Worm (Caenorhabditis elegans): ENCODE results near the gene F14B8.6.

DNA sequence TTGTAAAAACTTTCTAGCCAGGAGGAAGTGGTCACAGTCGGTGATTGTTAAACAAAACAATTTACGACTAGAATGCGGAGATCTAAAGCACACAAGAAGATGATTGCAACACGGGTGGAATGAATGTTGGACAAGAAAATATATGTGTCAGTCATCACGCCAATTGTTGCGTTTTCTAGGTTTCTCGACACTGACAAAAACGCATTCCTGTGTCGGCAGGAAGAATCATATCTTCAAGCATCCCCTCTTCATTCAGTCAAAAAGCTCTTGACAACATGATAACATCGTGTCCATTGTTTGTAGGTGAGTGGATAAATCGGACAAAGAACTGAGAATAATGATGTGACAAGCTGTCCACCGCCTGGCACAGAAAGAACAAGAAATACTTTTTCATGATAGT lies 27.3 kb upstream of the F14B8.6 start:
- TF ChIP-seq med-1 (GFP tag; optimal IDR thresholded peaks at IDR 0.05; ENCODE audit: insufficient read depth) (no peak), klf-2 (GFP tag; conservative IDR thresholded peaks at IDR 0.05) (no peak), T22C8.4 (GFP tag; IDR thresholded peaks at IDR 0.05) (no peak), flt-1 (GFP tag; IDR thresholded peaks at IDR 0.05) (no peak), cog-1 (tag; optimal IDR thresholded peaks at IDR 0.05) (peak; percentile 16), ztf-29 (GFP tag; IDR thresholded peaks at IDR 0.05) (no peak), tab-1 (GFP tag; IDR thresholded peaks at IDR 0.05) (no peak)

All from whole organism, midembryonic.